Worm (Caenorhabditis elegans): ENCODE data around the gene srlf-24.

The srlf-24 gene

ce11 chrIV:11082153-11082552, 23.5 kb downstream of the srlf-24 start, which contains the start of gene let-70:
TSS of gene let-70 (minus strand) at chrIV:11082253.
- TF ChIP-seq elt-3 (tag; optimal IDR thresholded peaks at IDR 0.05) (no peak), ZK546.5 (tag; optimal IDR thresholded peaks at IDR 0.05) (no peak), nhr-67 (tag; optimal IDR thresholded peaks at IDR 0.05) (no peak), ztf-11 (tag; optimal IDR thresholded peaks at IDR 0.05) (no peak), elt-1 (tag; optimal IDR thresholded peaks at IDR 0.05) (no peak), nfya-1 (tag; optimal IDR thresholded peaks at IDR 0.05; ENCODE audit: insufficient read depth) (no peak), mml-1 (tag; optimal IDR thresholded peaks at IDR 0.05) (no peak), hmg-11 (tag; optimal IDR thresholded peaks at IDR 0.05) (no peak), ztf-4 (tag; optimal IDR thresholded peaks at IDR 0.05) (no peak), tbx-2 (tag; optimal IDR thresholded peaks at IDR 0.05) (no peak), egl-27 (tag; optimal IDR thresholded peaks at IDR 0.05) (no peak), skn-1 (tag; optimal IDR thresholded peaks at IDR 0.05) (no peak), nhr-43 (tag; optimal IDR thresholded peaks at IDR 0.05; ENCODE audit: poor library complexity, severe bottlenecking) (no peak), sea-2 (GFP tag; optimal IDR thresholded peaks at IDR 0.05) (no peak), lin-39 (tag; optimal IDR thresholded peaks at IDR 0.05) (no peak), nhr-28 (tag; optimal IDR thresholded peaks at IDR 0.05) (no peak), fkh-2 (tag; optimal IDR thresholded peaks at IDR 0.05) (no peak)

DNA sequence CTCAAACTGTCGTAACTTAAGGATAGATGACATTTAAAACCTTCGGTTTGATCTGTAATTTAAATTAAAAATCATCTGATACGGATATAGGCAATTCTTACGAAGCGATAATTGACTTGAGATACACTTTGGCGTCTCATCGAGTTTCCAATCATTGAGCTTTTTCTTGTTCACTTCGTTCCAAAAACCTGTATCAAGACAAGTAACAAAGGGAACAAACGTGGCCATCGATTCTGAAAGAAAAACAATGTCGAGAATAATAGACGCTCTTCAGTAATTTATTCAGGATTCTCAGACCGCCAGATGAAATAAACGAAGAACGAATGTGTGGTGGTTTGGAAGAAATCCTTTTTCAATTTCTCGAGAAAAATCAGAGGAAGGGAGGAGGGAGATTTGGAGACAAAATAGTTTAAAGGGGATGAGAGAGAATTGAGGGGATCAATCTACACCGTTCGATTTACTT, 24.8 kb downstream of the srlf-24 start, which contains the start of gene atg-7:
Gene atg-7, minus strand, starts transcription at position 233 of the 463 bp plus-strand sequence.
- TF ChIP-seq lsy-12 (tag; optimal IDR thresholded peaks at IDR 0.05) (peak; percentile 18), eor-1 (tag; optimal IDR thresholded peaks at IDR 0.05) (no peak), elt-2 (tag; optimal IDR thresholded peaks at IDR 0.05) (no peak), ceh-28 (tag; optimal IDR thresholded peaks at IDR 0.05) (no peak), jun-1 (tag; optimal IDR thresholded peaks at IDR 0.05) (no peak), ama-1 (optimal IDR thresholded peaks at IDR 0.05) (peak; percentile 94), egl-27 (tag; optimal IDR thresholded peaks at IDR 0.05) (no peak), pha-4 (tag; optimal IDR thresholded peaks at IDR 0.05) (peak; percentile 13)

- TF ChIP-seq nhr-76 (tag; optimal IDR thresholded peaks at IDR 0.05), result no peak
These were observed 27.1 kb downstream of the srlf-24 start, which contains the start of gene Y5F2A.4 for ce11 chrIV:11078482-11078881. TSS of gene Y5F2A.4 (minus strand) at chrIV:11078582.

ce11 chrIV:11070895-11071294, 34.7 kb downstream of the srlf-24 start:
- TF ChIP-seq nhr-237 (tag; optimal IDR thresholded peaks at IDR 0.05) (peak; percentile 91), nhr-43 (tag; optimal IDR thresholded peaks at IDR 0.05; ENCODE audit: poor library complexity, severe bottlenecking) (peak; percentile 49)

DNA sequence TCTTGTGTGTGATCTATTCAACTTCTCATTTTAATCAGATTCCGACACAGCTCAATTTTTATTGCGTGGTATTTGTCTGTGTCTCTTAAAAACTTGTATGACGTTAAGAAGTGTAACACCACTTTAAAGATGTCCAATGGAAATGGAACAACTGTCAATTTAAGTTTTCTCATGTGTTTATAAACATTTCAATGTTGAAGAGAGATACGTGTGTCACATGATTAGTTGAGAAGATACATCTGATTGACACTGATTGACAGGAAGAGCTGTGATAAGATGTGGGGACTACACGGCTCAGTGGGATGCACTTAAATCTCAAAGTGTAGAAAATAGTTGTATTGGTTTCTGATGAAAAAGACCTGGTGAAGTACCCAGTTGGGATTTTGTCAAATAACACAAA, 37.3 kb downstream of the srlf-24 start:
- no peak for TF ChIP-seq nhr-67 (tag; optimal IDR thresholded peaks at IDR 0.05)
- no peak for TF ChIP-seq nhr-23 (tag; optimal IDR thresholded peaks at IDR 0.05)
- no peak for TF ChIP-seq jun-1 (tag; optimal IDR thresholded peaks at IDR 0.05)
- TF ChIP-seq skn-1 (tag; optimal IDR thresholded peaks at IDR 0.05), result no peak
- TF ChIP-seq nfya-1 (tag; optimal IDR thresholded peaks at IDR 0.05; ENCODE audit: insufficient read depth), result peak; percentile 47
- TF ChIP-seq ztf-11 (tag; optimal IDR thresholded peaks at IDR 0.05), result no peak
- no peak for TF ChIP-seq snpc-4 (tag; optimal IDR thresholded peaks at IDR 0.05)
- peak; percentile 68 for TF ChIP-seq nhr-11 (tag; optimal IDR thresholded peaks at IDR 0.05)
- no peak for TF ChIP-seq ceh-28 (tag; optimal IDR thresholded peaks at IDR 0.05)
- TF ChIP-seq ceh-82 (tag; optimal IDR thresholded peaks at IDR 0.05), result no peak
- TF ChIP-seq egl-5 (tag; optimal IDR thresholded peaks at IDR 0.05), result peak; percentile 40
- no peak for TF ChIP-seq nhr-76 (tag; optimal IDR thresholded peaks at IDR 0.05)
- TF ChIP-seq unc-62 (GFP tag; optimal IDR thresholded peaks at IDR 0.05), result peak; percentile 83
- TF ChIP-seq fkh-2 (tag; optimal IDR thresholded peaks at IDR 0.05), result no peak
- TF ChIP-seq lin-15B (tag; optimal IDR thresholded peaks at IDR 0.05), result no peak
- TF ChIP-seq tbx-2 (tag; optimal IDR thresholded peaks at IDR 0.05), result no peak
- TF ChIP-seq nhr-237 (tag; optimal IDR thresholded peaks at IDR 0.05), result no peak
- TF ChIP-seq daf-12 (tag; optimal IDR thresholded peaks at IDR 0.05), result no peak
- TF ChIP-seq lsy-12 (tag; optimal IDR thresholded peaks at IDR 0.05), result no peak
- TF ChIP-seq ztf-4 (tag; optimal IDR thresholded peaks at IDR 0.05), result no peak
